Worm (Caenorhabditis elegans): ENCODE results near the gene F36F12.7.

ce11 chrV:2095772-2096171 is 3.4 kb upstream of the F36F12.7 start, which contains the start of gene clec-207:
- TF ChIP-seq flt-1 (GFP tag; IDR thresholded peaks at IDR 0.05) (no peak), ztf-29 (GFP tag; IDR thresholded peaks at IDR 0.05) (no peak), klf-2 (GFP tag; conservative IDR thresholded peaks at IDR 0.05) (no peak), T22C8.4 (GFP tag; IDR thresholded peaks at IDR 0.05) (no peak), ztf-23 (GFP tag; IDR thresholded peaks at IDR 0.05) (no peak), cog-1 (tag; optimal IDR thresholded peaks at IDR 0.05) (no peak), med-1 (GFP tag; optimal IDR thresholded peaks at IDR 0.05; ENCODE audit: insufficient read depth) (no peak)

Measured in whole organism, midembryonic.